Worm (Caenorhabditis elegans) whole organism, midembryonic: Measurements from ENCODE around the gene T19C4.1.

ENCODE experiments used
- klf-2 ChIP-seq: fragments of 200-800 bp; sonication (Bioruptor generic); conservative IDR thresholded peaks from 2 replicates; pipeline ENCODE4 v1.3.6; 2022; ENCODE audit warnings: missing genetic modification reagents, missing genetic modification characterization, missing compliant biosample characterization
- ref-1 ChIP-seq: fragments of 200-800 bp; sonication (Bioruptor generic); conservative IDR thresholded peaks from 2 replicates; pipeline ENCODE4 v1.3.6; 2022; ENCODE audit warnings: missing genetic modification reagents, missing genetic modification characterization, missing compliant biosample characterization
- ztf-23 ChIP-seq: fragments of 200-800 bp; sonication (Bioruptor generic); IDR thresholded peaks from 2 replicates; pipeline ENCODE4 v1.3.6; 2022; ENCODE audit warnings: missing genetic modification reagents, missing genetic modification characterization, missing compliant biosample characterization

DNA sequence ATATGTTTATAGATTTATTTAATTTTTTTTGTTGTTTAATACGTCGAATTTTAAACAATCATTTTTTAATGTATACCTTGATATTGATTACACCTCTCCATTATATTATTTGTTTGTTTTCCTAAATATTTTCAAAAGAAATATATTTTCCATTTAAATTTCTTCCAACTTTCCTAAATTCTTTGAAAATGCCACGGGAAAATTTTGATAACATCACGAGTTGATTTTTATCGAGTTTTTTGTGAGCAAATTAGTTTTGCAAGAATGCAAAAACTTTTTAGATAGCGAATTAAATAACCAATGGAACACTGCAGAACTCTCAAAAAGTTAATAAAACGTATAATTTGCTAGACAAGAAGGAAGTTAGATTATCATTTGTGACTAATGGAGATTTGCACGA is 8.4 kb downstream of the T19C4.1 start, which contains the start of gene srg-42:
- TF ChIP-seq ref-1 (GFP tag; lab: Robert Waterston, UW), result no peak
- no peak for TF ChIP-seq ztf-23 (GFP tag; lab: Robert Waterston, UW)
- TF ChIP-seq klf-2 (GFP tag; lab: Robert Waterston, UW), result no peak
